Worm (Caenorhabditis elegans): ENCODE data around the gene hrpa-1.
A peak's percentile ranks its signal among the peaks of the same experiment; 100 is the strongest.

Gene hrpa-1

DNA sequence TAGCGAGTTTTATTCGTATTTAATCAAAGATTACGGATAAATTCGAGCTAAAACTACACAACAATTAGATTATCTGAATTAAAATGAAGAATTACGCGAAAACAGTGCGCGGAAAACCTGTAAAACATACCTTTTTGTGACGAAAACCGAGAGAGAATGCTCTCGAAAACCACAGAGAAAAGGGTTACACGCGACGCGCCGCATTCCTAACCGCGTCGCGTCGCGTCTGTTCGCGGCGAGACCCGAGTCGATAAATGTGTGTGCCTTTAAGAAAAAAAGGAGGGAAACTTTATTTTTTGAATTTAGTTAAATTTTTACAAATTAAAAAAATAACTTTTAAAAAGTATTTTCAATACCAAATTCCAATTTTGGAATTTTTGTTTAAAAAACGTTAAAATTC, at the start of gene hrpa-1 (continued):
- TF ChIP-seq tbx-2 (tag; optimal IDR thresholded peaks at IDR 0.05) (peak; percentile 88), zip-4 (GFP tag; optimal IDR thresholded peaks at IDR 0.05) (peak; percentile 12), unc-86 (tag; optimal IDR thresholded peaks at IDR 0.05) (peak; percentile 85), lin-39 (tag; optimal IDR thresholded peaks at IDR 0.05) (peak; percentile 89), fkh-4 (tag; optimal IDR thresholded peaks at IDR 0.05; ENCODE audit: borderline replicate concordance) (peak; percentile 36), lir-3 (tag; optimal IDR thresholded peaks at IDR 0.05; ENCODE audit: poor library complexity) (no peak), nhr-71 (tag; optimal IDR thresholded peaks at IDR 0.05) (peak; percentile 93), unc-30 (tag; optimal IDR thresholded peaks at IDR 0.05) (no peak), egl-27 (tag; optimal IDR thresholded peaks at IDR 0.05) (no peak), mef-2 (tag; optimal IDR thresholded peaks at IDR 0.05) (peak; percentile 23), aha-1 (tag; optimal IDR thresholded peaks at IDR 0.05) (peak; percentile 13), isw-1 (GFP tag; IDR thresholded peaks at IDR 0.05) (peak; percentile 89), elt-3 (tag; optimal IDR thresholded peaks at IDR 0.05) (peak in 2 of 6 experiments; percentile 64 to 77), ztf-4 (tag; optimal IDR thresholded peaks at IDR 0.05) (peak; percentile 26), snu-23 (GFP tag; optimal IDR thresholded peaks at IDR 0.05) (peak; percentile 89), jun-1 (tag; optimal IDR thresholded peaks at IDR 0.05) (peak; percentile 75), ets-5 (GFP tag; IDR thresholded peaks at IDR 0.05) (no peak), mep-1 (tag; optimal IDR thresholded peaks at IDR 0.05) (peak; percentile 94), sox-4 (tag; optimal IDR thresholded peaks at IDR 0.05) (peak; percentile 59), aly-2 (tag; optimal IDR thresholded peaks at IDR 0.05) (no peak), nhr-28 (tag; optimal IDR thresholded peaks at IDR 0.05) (no peak), nhr-237 (tag; optimal IDR thresholded peaks at IDR 0.05) (peak; percentile 40), ces-1 (GFP tag; optimal IDR thresholded peaks at IDR 0.05) (no peak), F16B12.6 (tag; optimal IDR thresholded peaks at IDR 0.05) (peak; percentile 59), C04F5.9 (tag; optimal IDR thresholded peaks at IDR 0.05) (peak; percentile 52), hlh-17 (GFP tag; optimal IDR thresholded peaks at IDR 0.05; ENCODE audit: borderline replicate concordance) (no peak), nhr-12 (tag; optimal IDR thresholded peaks at IDR 0.05) (no peak), C34B4.2 (tag; optimal IDR thresholded peaks at IDR 0.05) (no peak), dpl-1 (GFP tag; optimal IDR thresholded peaks at IDR 0.05) (peak; percentile 96 to 98 (median 97)), irx-1 (tag; optimal IDR thresholded peaks at IDR 0.05) (peak; percentile 72), lin-13 (GFP tag; optimal IDR thresholded peaks at IDR 0.05) (peak; percentile 85), fkh-10 (GFP tag; optimal IDR thresholded peaks at IDR 0.05) (peak; percentile 48)

- TF ChIP-seq nhr-90 (tag; optimal IDR thresholded peaks at IDR 0.05; ENCODE audit: poor library complexity) (peak; percentile 28), ama-1 (optimal IDR thresholded peaks at IDR 0.05) (peak; percentile 18), pax-3 (tag; optimal IDR thresholded peaks at IDR 0.05) (no peak)
These were observed 48.0 kb upstream of the hrpa-1 start for ce11 chrIV:3386504-3387290.

ce11 chrIV:3385337-3386215, 46.9 kb upstream of the hrpa-1 start, which contains the start of gene mai-2:
Gene mai-2 (plus strand): TSS chrIV:3385910.
- TF ChIP-seq dpl-1 (GFP tag; optimal IDR thresholded peaks at IDR 0.05) (peak; percentile 90 to 94 (median 91)), lin-35 (GFP tag; optimal IDR thresholded peaks at IDR 0.05) (peak; percentile 94 to 96), swsn-7 (tag; optimal IDR thresholded peaks at IDR 0.05) (peak; percentile 65), egl-13 (tag; optimal IDR thresholded peaks at IDR 0.05) (no peak), sup-37 (GFP tag; optimal IDR thresholded peaks at IDR 0.05) (peak; percentile 28), lir-3 (tag; optimal IDR thresholded peaks at IDR 0.05; ENCODE audit: poor library complexity) (peak; percentile 36), ceh-82 (tag; optimal IDR thresholded peaks at IDR 0.05) (peak; percentile 21 to 74 (median 32)), lsy-2 (tag; optimal IDR thresholded peaks at IDR 0.05) (peak; percentile 80 to 83), hlh-17 (GFP tag; optimal IDR thresholded peaks at IDR 0.05; ENCODE audit: borderline replicate concordance) (no peak), ces-1 (GFP tag; optimal IDR thresholded peaks at IDR 0.05) (no peak), fkh-8 (tag; optimal IDR thresholded peaks at IDR 0.05) (peak; percentile 59), lin-14 (GFP tag; optimal IDR thresholded peaks at IDR 0.05) (peak; percentile 60), tbx-2 (tag; optimal IDR thresholded peaks at IDR 0.05) (peak; percentile 64), lin-13 (GFP tag; optimal IDR thresholded peaks at IDR 0.05) (peak; percentile 57), F16B12.6 (tag; optimal IDR thresholded peaks at IDR 0.05) (peak; percentile 95), unc-130 (tag; optimal IDR thresholded peaks at IDR 0.05) (peak; percentile 77), isw-1 (GFP tag; IDR thresholded peaks at IDR 0.05) (peak; percentile 37; the same call in 1 of the 2 replicates), nhr-11 (tag; optimal IDR thresholded peaks at IDR 0.05) (peak; percentile 18), C16A3.4 (tag; optimal IDR thresholded peaks at IDR 0.05) (peak; percentile 53), aly-2 (tag; optimal IDR thresholded peaks at IDR 0.05) (peak; percentile 20)
